ENCODE assay signal across 5 worm cellular contexts in genomic region chrII:2152455-2152854, ce11.
A peak's percentile ranks its signal among the peaks of the same experiment; 100 is the strongest.
TF ChIP-seq lines count a peak whose summit lies in the region.

No protein-coding gene starts in this region.

TF ChIP-seq in whole organism, L1 larva, 84 proteins besides CTCF, POLR2A, EP300 and RAD21:
- TF ChIP-seq efl-1 (optimal IDR thresholded peaks at IDR 0.05; lab: Kevin White, UChicago) (no peak), efl-1 (GFP tag; optimal IDR thresholded peaks at IDR 0.05 in 1 of 2; lab: Kevin White, UChicago) (peak in 1 of 2 experiments; percentile 70), elt-2 (tag; optimal IDR thresholded peaks at IDR 0.05; lab: Kevin White, UChicago) (peak; percentile 38), lin-13 (GFP tag; optimal IDR thresholded peaks at IDR 0.05; lab: Kevin White, UChicago) (no peak)

TF ChIP-seq in whole organism, L2 larva, 48 proteins besides CTCF, POLR2A, EP300 and RAD21:
- TF ChIP-seq nhr-6 (tag; optimal IDR thresholded peaks at IDR 0.05; lab: Kevin White, UChicago) = no peak
- no peak for TF ChIP-seq R02D3.7 (tag; optimal IDR thresholded peaks at IDR 0.05; lab: Kevin White, UChicago)
- peak; percentile 64 for TF ChIP-seq fos-1 (tag; optimal IDR thresholded peaks at IDR 0.05; lab: Kevin White, UChicago)
- no peak for TF ChIP-seq ceh-82 (tag; optimal IDR thresholded peaks at IDR 0.05; lab: Kevin White, UChicago)

TF ChIP-seq in whole organism, L3 larva, 47 proteins besides CTCF, POLR2A, EP300 and RAD21:
- TF ChIP-seq egl-5 (tag; optimal IDR thresholded peaks at IDR 0.05; lab: Kevin White, UChicago) (no peak), pqm-1 (tag; optimal IDR thresholded peaks at IDR 0.05; lab: Kevin White, UChicago) (peak; percentile 9)

TF ChIP-seq in whole organism, L4 larva, 104 proteins besides CTCF, POLR2A, EP300 and RAD21:
- TF ChIP-seq dmd-8 (GFP tag; IDR thresholded peaks at IDR 0.05; lab: Robert Waterston, UW) (no peak), Y48G9A.11 (GFP tag; IDR thresholded peaks at IDR 0.05; lab: Robert Waterston, UW) (no peak), pqm-1 (tag; optimal IDR thresholded peaks at IDR 0.05; lab: Kevin White, UChicago) (peak; percentile 51), skn-1 (tag; optimal IDR thresholded peaks at IDR 0.05; lab: Kevin White, UChicago) (no peak), nhr-28 (tag; optimal IDR thresholded peaks at IDR 0.05; lab: Kevin White, UChicago) (peak; percentile 14)

TF ChIP-seq in whole organism, young adult, 124 proteins besides CTCF, POLR2A, EP300 and RAD21:
- TF ChIP-seq nhr-80 (tag; optimal IDR thresholded peaks at IDR 0.05; lab: Kevin White, UChicago) (peak; percentile 5), lin-35 (GFP tag; optimal IDR thresholded peaks at IDR 0.05; lab: Kevin White, UChicago) (no peak)
TF ChIP-seq in whole organism, young adult: peak in this region for 1.
